Worm (Caenorhabditis elegans): Measurements from ENCODE around the gene F18E9.4.

DNA sequence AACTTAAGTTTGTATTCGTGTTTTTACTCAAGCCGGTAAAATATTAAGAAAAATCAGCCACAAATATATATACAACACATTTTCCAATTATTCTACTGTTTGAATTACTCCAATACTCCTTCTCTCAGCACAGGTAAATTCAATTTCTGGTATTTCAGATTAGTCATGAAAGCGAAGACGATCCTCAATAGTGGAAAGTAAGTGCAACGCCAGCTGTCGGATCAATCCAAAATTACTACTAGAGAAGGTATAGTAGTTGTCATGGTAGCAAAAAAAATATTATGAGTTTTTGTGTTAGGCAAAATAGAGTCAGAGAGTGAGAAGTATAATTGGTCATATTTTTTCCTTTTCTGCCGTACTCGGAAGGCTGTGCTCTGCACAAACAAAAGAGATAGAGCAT lies 32.7 kb downstream of the F18E9.4 start, which contains the start of gene K01A12.2:
- TF ChIP-seq ZK546.5 (tag; optimal IDR thresholded peaks at IDR 0.05) (no peak), unc-62 (GFP tag; optimal IDR thresholded peaks at IDR 0.05) (no peak), nhr-23 (tag; optimal IDR thresholded peaks at IDR 0.05) (no peak), skn-1 (tag; optimal IDR thresholded peaks at IDR 0.05) (no peak)
